Worm (Caenorhabditis elegans) whole organism, L4 larva: ENCODE data around the gene oac-31.
"Not testable (repeated sequence)": the region's sequence is repeated elsewhere in the genome, so short reads cannot be mapped to it uniquely, and the experiment has no call there.

Experiments used
- D1046.2 ChIP-seq: fragments of 200-800 bp; sonication (Bioruptor generic); IDR thresholded peaks from 2 replicates; pipeline ENCODE4 v1.3.6; 2022; ENCODE audit warnings: missing genetic modification characterization, missing compliant biosample characterization
- F26F4.8 ChIP-seq: fragments of 200-800 bp; sonication (Bioruptor generic); conservative IDR thresholded peaks from 2 replicates; pipeline ENCODE4 v1.3.6; 2022; ENCODE audit warnings: missing genetic modification characterization, missing compliant biosample characterization
- F37D6.2 ChIP-seq: sonication (generic microtip); optimal IDR thresholded peaks from 2 replicates; lab custom pipeline; 2016; ENCODE audit warnings: mild to moderate bottlenecking, missing genetic modification characterization, missing compliant biosample characterization
- F44E2.7 ChIP-seq: fragments of 200-800 bp; sonication (Bioruptor generic); IDR thresholded peaks from 2 replicates; pipeline ENCODE4 v2.1.2; 2022; ENCODE audit warnings: missing genetic modification characterization, missing compliant biosample characterization
- Y48G9A.11 ChIP-seq: fragments of 200-800 bp; sonication (Bioruptor generic); IDR thresholded peaks from 2 replicates; pipeline ENCODE4 v1.3.6; 2022; ENCODE audit warnings: missing genetic modification reagents, missing genetic modification characterization, missing compliant biosample characterization
- Y75B8A.6 ChIP-seq: fragments of 200-800 bp; sonication (Bioruptor generic); IDR thresholded peaks from 2 replicates; pipeline ENCODE4 v1.3.6; 2022; ENCODE audit warnings: missing genetic modification reagents, missing genetic modification characterization, missing compliant biosample characterization
- aha-1 ChIP-seq: fragments of 150-350 bp; peaks from one replicate; lab custom pipeline; 2014; ENCODE audit warnings: missing biosample characterization, missing genetic modification characterization
- arid-1 ChIP-seq: fragments of 200-800 bp; sonication (Bioruptor generic); conservative IDR thresholded peaks from 2 replicates; pipeline ENCODE4 v1.3.6; 2022; ENCODE audit warnings: missing genetic modification reagents, missing genetic modification characterization, missing compliant biosample characterization
- ceh-20 ChIP-seq: fragments of 200-800 bp; sonication (Bioruptor generic); IDR thresholded peaks from 2 replicates; pipeline ENCODE4 v1.3.6; 2022; ENCODE audit warnings: missing genetic modification reagents, missing genetic modification characterization, missing compliant biosample characterization
- ceh-44 ChIP-seq: fragments of 200-800 bp; sonication (Bioruptor generic); IDR thresholded peaks from 2 replicates; pipeline ENCODE4 v1.3.6; 2022; ENCODE audit warnings: missing genetic modification reagents, missing genetic modification characterization, missing compliant biosample characterization
- ctbp-1 ChIP-seq: fragments of 200-800 bp; sonication (Bioruptor generic); IDR thresholded peaks from 2 replicates; pipeline ENCODE4 v1.3.6; 2022; ENCODE audit warnings: missing genetic modification reagents, missing genetic modification characterization, missing compliant biosample characterization
- dmd-6 ChIP-seq: fragments of 200-800 bp; sonication (Bioruptor generic); IDR thresholded peaks from 2 replicates; pipeline ENCODE4 v1.3.6; 2022; ENCODE audit warnings: missing genetic modification reagents, missing genetic modification characterization, missing compliant biosample characterization
- dmd-8 ChIP-seq: fragments of 200-800 bp; sonication (Bioruptor generic); IDR thresholded peaks from 2 replicates; pipeline ENCODE4 v1.3.6; 2022; ENCODE audit warnings: missing genetic modification characterization, missing compliant biosample characterization
- dmd-9 ChIP-seq: fragments of 200-800 bp; sonication (Bioruptor generic); IDR thresholded peaks from 2 replicates; pipeline ENCODE4 v1.3.6; 2022; ENCODE audit warnings: missing genetic modification reagents, missing genetic modification characterization, missing compliant biosample characterization
- egl-43 ChIP-seq: fragments of 200-800 bp; sonication (Bioruptor generic); IDR thresholded peaks from 2 replicates; pipeline ENCODE4 v1.3.6; 2022; ENCODE audit warnings: missing genetic modification reagents, missing genetic modification characterization, missing compliant biosample characterization
- hmg-1.1 ChIP-seq: fragments of 200-800 bp; sonication (Bioruptor generic); IDR thresholded peaks from 2 replicates; pipeline ENCODE4 v1.3.6; 2022; ENCODE audit warnings: missing genetic modification reagents, missing genetic modification characterization, missing compliant biosample characterization
- lin-1 ChIP-seq: fragments of 200-800 bp; sonication (Bioruptor generic); IDR thresholded peaks from 2 replicates; pipeline ENCODE4 v1.3.6; 2022; ENCODE audit warnings: missing genetic modification reagents, missing genetic modification characterization, missing compliant biosample characterization
- lin-29 ChIP-seq: fragments of 200-800 bp; sonication (Bioruptor generic); IDR thresholded peaks from 2 replicates; pipeline ENCODE4 v1.3.6; 2022; ENCODE audit warnings: missing genetic modification reagents, missing genetic modification characterization, missing compliant biosample characterization
- lin-38 ChIP-seq: fragments of 200-800 bp; sonication (Bioruptor generic); IDR thresholded peaks from 2 replicates; pipeline ENCODE4 v1.3.6; 2022; ENCODE audit warnings: missing genetic modification reagents, missing genetic modification characterization, missing compliant biosample characterization
- lin-39 ChIP-seq: fragments of 150-350 bp; optimal IDR thresholded peaks from 2 replicates; lab custom pipeline; 2014; ENCODE audit warnings: missing biosample characterization, missing genetic modification reagents, missing genetic modification characterization
- madf-5 ChIP-seq, 2 experiments: fragments of 200-800 bp; sonication (Bioruptor generic); IDR thresholded peaks; 2 replicates each; pipeline ENCODE4 v1.3.6; 2022; ENCODE audit warnings: missing compliant biosample characterization in 2 of 2, missing genetic modification characterization in 2 of 2
- madf-9 ChIP-seq: fragments of 200-800 bp; sonication (Bioruptor generic); conservative IDR thresholded peaks from 2 replicates; pipeline ENCODE4 v1.3.6; 2022; ENCODE audit warnings: missing genetic modification reagents, missing genetic modification characterization, missing compliant biosample characterization
- mdt-29 ChIP-seq: fragments of 200-800 bp; sonication (Bioruptor generic); IDR thresholded peaks from 2 replicates; pipeline ENCODE4 v1.3.6; 2022; ENCODE audit warnings: missing genetic modification reagents, missing genetic modification characterization, missing compliant biosample characterization
- mxl-2 ChIP-seq: fragments of 200-800 bp; sonication (Bioruptor generic); conservative IDR thresholded peaks from 2 replicates; pipeline ENCODE4 v1.3.6; 2022; ENCODE audit warnings: missing genetic modification reagents, missing genetic modification characterization, missing compliant biosample characterization
- mxl-3 ChIP-seq: fragments of 200-800 bp; sonication (Bioruptor generic); optimal IDR thresholded peaks from 2 replicates; lab custom pipeline; 2018; ENCODE audit warnings: mild to moderate bottlenecking, missing genetic modification characterization, missing compliant biosample characterization
- nhr-25 ChIP-seq: sonication (generic microtip); optimal IDR thresholded peaks from 2 replicates; lab custom pipeline; 2017; ENCODE audit warnings: missing genetic modification characterization, mild to moderate bottlenecking, missing compliant biosample characterization, antibody characterized with exemption, moderate library complexity, borderline replicate concordance; ENCODE audit not compliant: insufficient read depth
- nhr-28 ChIP-seq: fragments of 150-350 bp; optimal IDR thresholded peaks from 2 replicates; lab custom pipeline; 2014; ENCODE audit warnings: missing biosample characterization, missing genetic modification characterization
- nhr-41 ChIP-seq: fragments of 200-800 bp; sonication (Bioruptor generic); IDR thresholded peaks from 2 replicates; pipeline ENCODE4 v1.3.6; 2022; ENCODE audit warnings: missing genetic modification reagents, missing genetic modification characterization, missing compliant biosample characterization
- nhr-77 ChIP-seq: fragments of 150-350 bp; optimal IDR thresholded peaks from 2 replicates; lab custom pipeline; 2014; ENCODE audit warnings: missing biosample characterization, missing genetic modification characterization
- pha-4 ChIP-seq, 2 experiments: fragments of 150-350 bp in 1 of 2; fragments of 200-800 bp in 1 of 2; sonication (Bioruptor generic) in 1 of 2; IDR thresholded peaks in 1 of 2; optimal IDR thresholded peaks in 1 of 2; 2 replicates each; pipeline versions ENCODE4 v1.3.6 to Lab custom; 2014 to 2022; ENCODE audit warnings: missing genetic modification characterization in 2 of 2, missing genetic modification reagents in 2 of 2, missing biosample characterization in 1 of 2, missing compliant biosample characterization in 1 of 2
- php-3 ChIP-seq: fragments of 200-800 bp; sonication (Bioruptor generic); IDR thresholded peaks from 2 replicates; pipeline ENCODE4 v1.3.6; 2022; ENCODE audit warnings: missing genetic modification reagents, missing genetic modification characterization, missing compliant biosample characterization
- rbr-2 ChIP-seq: sonication (generic microtip); optimal IDR thresholded peaks from 2 replicates; lab custom pipeline; 2016; ENCODE audit warnings: missing genotype, missing genetic modification characterization, missing compliant biosample characterization
- saeg-2 ChIP-seq: fragments of 200-800 bp; sonication (Bioruptor generic); IDR thresholded peaks from 2 replicates; pipeline ENCODE4 v1.3.6; 2022; ENCODE audit warnings: missing genetic modification reagents, missing genetic modification characterization, missing compliant biosample characterization
- sdz-12 ChIP-seq: fragments of 200-800 bp; sonication (Bioruptor generic); optimal IDR thresholded peaks from 2 replicates; lab custom pipeline; 2018; ENCODE audit warnings: mild to moderate bottlenecking, missing genetic modification characterization, missing compliant biosample characterization
- skn-1 ChIP-seq: fragments of 150-350 bp; optimal IDR thresholded peaks from 2 replicates; lab custom pipeline; 2014; ENCODE audit warnings: missing biosample characterization, missing genetic modification characterization
- snpc-1.2 ChIP-seq: fragments of 200-800 bp; sonication (Bioruptor generic); IDR thresholded peaks from 2 replicates; pipeline ENCODE4 v1.3.6; 2022; ENCODE audit warnings: missing genetic modification reagents, missing genetic modification characterization, missing compliant biosample characterization
- tag-97 ChIP-seq: fragments of 200-800 bp; sonication (Bioruptor generic); IDR thresholded peaks from 2 replicates; pipeline ENCODE4 v1.3.6; 2022; ENCODE audit warnings: missing genetic modification characterization, missing compliant biosample characterization
- tra-1 ChIP-seq: fragments of 200-800 bp; sonication (Bioruptor generic); IDR thresholded peaks from 2 replicates; pipeline ENCODE4 v1.3.6; 2022; ENCODE audit warnings: missing genetic modification reagents, missing genetic modification characterization, missing compliant biosample characterization
- unc-130 ChIP-seq: sonication (generic microtip); optimal IDR thresholded peaks from 2 replicates; lab custom pipeline; 2016; ENCODE audit warnings: missing genetic modification reagents, missing genetic modification characterization, missing compliant biosample characterization
- unc-62 ChIP-seq, 3 experiments: fragments of 150-350 bp in 1 of 3; sonication (generic microtip); optimal IDR thresholded peaks in 2 of 3; peaks in 1 of 3; 1 replicate in 1 of 3; 2 replicates in 2 of 3; lab custom pipeline; 2014 to 2017; ENCODE audit warnings: missing biosample characterization in 3 of 3, missing genetic modification characterization in 3 of 3, missing genetic modification reagents in 3 of 3, missing genotype in 1 of 3
- vab-7 ChIP-seq: fragments of 200-800 bp; sonication (Bioruptor generic); IDR thresholded peaks from 2 replicates; pipeline ENCODE4 v1.3.6; 2022; ENCODE audit warnings: missing genetic modification reagents, missing genetic modification characterization, missing compliant biosample characterization
- zip-11 ChIP-seq: fragments of 200-800 bp; sonication (Bioruptor generic); IDR thresholded peaks from 2 replicates; pipeline ENCODE4 v1.3.6; 2022; ENCODE audit warnings: missing genetic modification characterization, missing compliant biosample characterization
- zip-2 ChIP-seq: fragments of 150-350 bp; optimal IDR thresholded peaks from 2 replicates; lab custom pipeline; 2014; ENCODE audit warnings: missing biosample characterization, missing genetic modification characterization

oac-31 gene

DNA sequence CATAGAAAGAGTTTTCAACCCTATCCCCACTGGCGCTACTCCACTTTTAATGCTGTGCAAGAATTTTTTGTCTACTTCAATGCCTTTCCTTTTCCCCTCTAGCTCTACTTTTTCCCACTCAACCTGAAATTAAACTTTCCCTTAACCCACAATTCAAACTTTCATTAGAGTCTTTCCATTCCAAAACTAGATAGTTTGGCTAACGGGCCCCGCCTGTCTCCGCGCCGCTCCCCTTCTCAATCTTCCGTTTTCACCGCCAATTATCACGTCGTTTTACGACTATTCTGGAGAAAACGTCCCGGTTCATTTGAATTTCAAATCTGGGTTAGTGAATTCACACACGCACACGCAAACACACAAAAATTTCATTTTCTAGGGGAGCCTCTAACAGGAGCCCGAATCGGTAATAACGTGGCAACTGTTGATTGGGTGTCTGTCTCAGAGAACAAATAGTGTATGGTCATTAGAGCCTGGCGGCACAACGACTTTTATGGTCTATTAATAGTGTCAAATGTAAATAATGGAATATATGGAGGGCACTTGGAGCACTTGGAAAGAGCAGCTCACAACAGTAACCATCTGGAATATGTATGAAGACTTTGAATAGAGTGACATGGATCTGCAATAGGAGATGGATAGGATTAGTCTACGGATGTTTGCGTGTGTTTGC lies 28.2 kb upstream of the oac-31 start:
- TF ChIP-seq aha-1 (tag; lab: Kevin White, UChicago), result peak; percentile 67
- no peak for TF ChIP-seq sdz-12 (GFP tag; lab: Kevin White, UChicago)
- peak in 1 of 2 experiments; percentile 52 for TF ChIP-seq unc-62 (GFP tag; optimal IDR thresholded peaks at IDR 0.05 in 1 of 2; lab: Kevin White, UChicago)
- TF ChIP-seq unc-62 (tag; optimal IDR thresholded peaks at IDR 0.05; lab: Kevin White, UChicago), result no peak

DNA sequence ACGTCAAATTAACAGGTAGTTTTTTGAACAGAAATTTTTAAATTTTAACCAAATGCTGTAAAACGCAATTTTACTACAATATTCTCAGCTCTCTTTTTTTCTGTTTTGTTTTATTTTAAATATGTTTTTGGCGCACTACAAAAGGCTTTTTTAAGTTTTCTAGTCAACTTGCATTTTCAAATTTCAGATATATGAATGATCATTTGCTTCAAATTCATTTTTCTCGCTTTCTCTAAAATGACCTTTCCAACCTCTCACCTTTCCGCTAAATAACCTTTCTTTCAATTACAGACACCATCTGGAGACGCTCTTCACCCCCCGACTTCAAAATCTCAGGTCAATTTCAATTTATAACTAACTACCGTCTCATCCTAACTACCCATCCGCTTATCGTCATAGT lies 25.1 kb upstream of the oac-31 start, which contains the start of gene cdc-25.2:
Gene cdc-25.2 (plus strand): TSS at position 301 of the 400 bp plus-strand sequence.
- no peak for TF ChIP-seq tag-97 (GFP tag; lab: Robert Waterston, UW)
- TF ChIP-seq lin-39 (tag; lab: Kevin White, UChicago), result no peak
- no peak for TF ChIP-seq nhr-77 (tag; lab: Kevin White, UChicago)
- no peak for TF ChIP-seq unc-62 (GFP tag; optimal IDR thresholded peaks at IDR 0.05 in 1 of 2; lab: Kevin White, UChicago)
- no peak for TF ChIP-seq unc-62 (tag; optimal IDR thresholded peaks at IDR 0.05; lab: Kevin White, UChicago)
- no peak for TF ChIP-seq sdz-12 (GFP tag; lab: Kevin White, UChicago)
- no peak for TF ChIP-seq tra-1 (GFP tag; lab: Robert Waterston, UW)
- no peak for TF ChIP-seq mxl-3
- no peak for TF ChIP-seq rbr-2 (tag; lab: Kevin White, UChicago)
- TF ChIP-seq unc-130 (GFP tag; lab: Kevin White, UChicago), result no peak
- TF ChIP-seq lin-29 (GFP tag; lab: Robert Waterston, UW), result no peak
- TF ChIP-seq madf-9 (GFP tag; lab: Robert Waterston, UW), result no peak
- TF ChIP-seq nhr-25 (tag; lab: Kevin White, UChicago), result no peak
- TF ChIP-seq skn-1 (tag; lab: Kevin White, UChicago), result no peak
- TF ChIP-seq nhr-28 (tag; lab: Kevin White, UChicago), result no peak
- no peak for TF ChIP-seq zip-2 (tag; lab: Kevin White, UChicago)
- TF ChIP-seq F37D6.2, result no peak
- TF ChIP-seq, all 104 proteins: peak for 0

DNA sequence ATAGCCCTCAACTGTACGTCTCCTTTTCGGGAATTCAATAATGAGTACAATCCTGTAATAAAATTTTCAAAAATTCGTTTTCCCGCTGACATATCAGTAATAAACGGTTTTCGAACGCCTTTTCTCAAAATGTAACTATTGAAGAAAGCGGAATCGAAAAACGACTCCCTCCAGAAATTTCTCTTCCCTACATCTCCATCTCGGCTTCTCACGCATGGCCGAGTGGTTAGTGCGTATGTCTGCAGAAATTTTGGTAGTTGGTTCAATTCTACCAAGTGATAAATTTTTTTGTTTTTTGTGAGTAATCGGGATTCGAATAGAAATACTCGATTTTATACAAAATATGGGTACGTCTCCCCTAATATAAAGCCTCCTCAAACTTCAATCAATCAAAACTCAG lies 19.5 kb upstream of the oac-31 start:
- peak; percentile 77; the same call in 1 of the 2 replicates for TF ChIP-seq zip-11 (GFP tag; lab: Robert Waterston, UW)
- TF ChIP-seq vab-7, result peak; percentile 92
- peak; percentile 93; the same call in 1 of the 2 replicates for TF ChIP-seq F44E2.7 (GFP tag; lab: Robert Waterston, UW)
- TF ChIP-seq saeg-2 (GFP tag; lab: Robert Waterston, UW), result peak; percentile 65; the same call in 1 of the 2 replicates
- peak; percentile 69 for TF ChIP-seq Y48G9A.11 (GFP tag; lab: Robert Waterston, UW)
- peak; percentile 67; the same call in 1 of the 2 replicates for TF ChIP-seq Y75B8A.6
- peak; percentile 46; the same call in 1 of the 2 replicates for TF ChIP-seq ceh-44 (GFP tag; lab: Robert Waterston, UW)
- peak; percentile 98 for TF ChIP-seq F26F4.8 (GFP tag; lab: Robert Waterston, UW)
- TF ChIP-seq arid-1, result peak; percentile 95
- TF ChIP-seq lin-1, result peak; percentile 84; the same call in 1 of the 2 replicates
- peak; percentile 70 for TF ChIP-seq ceh-20
- TF ChIP-seq egl-43 (GFP tag; lab: Robert Waterston, UW), result peak; percentile 97
- peak; percentile 71; the same call in 1 of the 2 replicates for TF ChIP-seq php-3 (GFP tag; lab: Robert Waterston, UW)
- peak; percentile 61; the same call in 1 of the 2 replicates for TF ChIP-seq ctbp-1 (GFP tag; lab: Robert Waterston, UW)
- TF ChIP-seq madf-9 (GFP tag; lab: Robert Waterston, UW), result peak; percentile 81
- TF ChIP-seq D1046.2 (GFP tag; lab: Robert Waterston, UW), result peak; percentile 86
- peak; percentile 35; the same call in 1 of the 2 replicates for TF ChIP-seq dmd-6 (GFP tag; lab: Robert Waterston, UW)
- TF ChIP-seq hmg-1.1, result peak; percentile 70
- peak; percentile 95 for TF ChIP-seq pha-4 (GFP tag; IDR thresholded peaks at IDR 0.05; lab: Robert Waterston, UW)
- not testable (repeated sequence) for TF ChIP-seq pha-4 (tag; optimal IDR thresholded peaks at IDR 0.05; lab: Kevin White, UChicago)
- peak; percentile 77 for TF ChIP-seq tra-1 (GFP tag; lab: Robert Waterston, UW)
- peak; percentile 22 to 77; a peak in 2 of 4 replicates for TF ChIP-seq madf-5 (GFP tag; IDR thresholded peaks at IDR 0.05; lab: Robert Waterston, UW)
- TF ChIP-seq mxl-2, result peak; percentile 82
- TF ChIP-seq mdt-29 (GFP tag; lab: Robert Waterston, UW), result peak; percentile 32; the same call in 1 of the 2 replicates
- TF ChIP-seq lin-38 (GFP tag; lab: Robert Waterston, UW), result peak; percentile 84
- TF ChIP-seq nhr-41 (GFP tag; lab: Robert Waterston, UW), result peak; percentile 75
- TF ChIP-seq dmd-8, result peak; percentile 99
- TF ChIP-seq snpc-1.2 (GFP tag; lab: Robert Waterston, UW), result peak; percentile 85; the same call in 1 of the 2 replicates
- TF ChIP-seq dmd-9 (GFP tag; lab: Robert Waterston, UW), result peak; percentile 79; the same call in 1 of the 2 replicates
